Worm (Caenorhabditis elegans) whole organism, L2 larva: ENCODE measurements around the gene ptrg-1.

Source experiments
- aly-2 ChIP-seq: fragments of 150-350 bp; optimal IDR thresholded peaks from 2 replicates; lab custom pipeline; 2014; ENCODE audit warnings: missing biosample characterization, missing genetic modification characterization
- blmp-1 ChIP-seq: sonication (generic microtip); optimal IDR thresholded peaks from 2 replicates; lab custom pipeline; 2017; ENCODE audit warnings: missing genetic modification characterization, mild to moderate bottlenecking, missing compliant biosample characterization, antibody characterized with exemption, moderate library complexity; ENCODE audit not compliant: insufficient read depth
- ceh-82 ChIP-seq: fragments of 150-350 bp; optimal IDR thresholded peaks from 2 replicates; lab custom pipeline; 2014; ENCODE audit warnings: missing biosample characterization, missing genetic modification characterization
- egl-27 ChIP-seq: sonication (generic microtip); optimal IDR thresholded peaks from 3 replicates; lab custom pipeline; 2017; ENCODE audit warnings: missing biosample characterization, missing genetic modification reagents, missing genetic modification characterization
- elt-3 ChIP-seq: sonication (generic microtip); optimal IDR thresholded peaks from 2 replicates; lab custom pipeline; 2017; ENCODE audit warnings: missing biosample characterization, missing genetic modification characterization
- nhr-12 ChIP-seq: fragments of 150-350 bp; optimal IDR thresholded peaks from 2 replicates; lab custom pipeline; 2014; ENCODE audit warnings: missing biosample characterization, missing genetic modification characterization
- nhr-6 ChIP-seq: fragments of 150-350 bp; optimal IDR thresholded peaks from 2 replicates; lab custom pipeline; 2014; ENCODE audit warnings: missing biosample characterization, missing genetic modification characterization
- skn-1 ChIP-seq: sonication (generic microtip); optimal IDR thresholded peaks from 2 replicates; lab custom pipeline; 2017; ENCODE audit warnings: missing biosample characterization, missing genetic modification characterization
- sma-9 ChIP-seq, 2 experiments: fragments of 150-350 bp in 1 of 2; sonication (generic microtip) in 1 of 2; optimal IDR thresholded peaks; 2 replicates each; lab custom pipeline; 2014 to 2016; ENCODE audit warnings: missing genetic modification characterization in 2 of 2, mild to moderate bottlenecking in 1 of 2, missing biosample characterization in 1 of 2, missing compliant biosample characterization in 1 of 2, missing genetic modification reagents in 1 of 2, moderate library complexity in 1 of 2
- unc-39 ChIP-seq: fragments of 150-350 bp; optimal IDR thresholded peaks from 2 replicates; lab custom pipeline; 2014; ENCODE audit warnings: missing biosample characterization, missing genetic modification characterization
- unc-55 ChIP-seq: fragments of 150-350 bp; sonication (generic microtip); optimal IDR thresholded peaks from 3 replicates; lab custom pipeline; 2014; ENCODE audit warnings: missing biosample characterization, missing genetic modification reagents, missing genetic modification characterization
- unc-62 ChIP-seq: fragments of 150-350 bp; optimal IDR thresholded peaks from 2 replicates; lab custom pipeline; 2014; ENCODE audit warnings: missing biosample characterization, missing genetic modification reagents, missing genetic modification characterization

DNA sequence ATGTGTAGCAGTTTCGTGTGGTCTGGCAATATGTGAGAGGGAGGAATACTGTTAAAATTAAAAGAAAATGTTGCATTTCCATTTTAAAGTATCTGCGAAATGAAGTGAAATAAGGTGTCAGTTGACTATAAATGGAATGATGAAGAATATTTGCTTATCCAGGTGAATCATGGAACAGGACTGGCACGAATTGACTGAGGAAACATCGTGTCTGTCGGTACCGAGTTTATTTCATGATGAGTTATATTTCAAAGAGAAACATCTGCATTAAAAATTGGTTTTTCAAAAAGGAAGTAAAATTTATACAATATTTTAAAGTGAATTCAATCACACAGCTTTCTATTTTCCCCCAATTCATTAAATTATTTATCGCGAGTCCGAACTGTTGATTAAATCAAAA lies 33.3 kb upstream of the ptrg-1 start, which contains the start of gene F01G10.6:
- TF ChIP-seq unc-55 (GFP tag; lab: Kevin White, UChicago) (no peak), egl-27 (tag; lab: Kevin White, UChicago) (no peak), unc-39 (tag; lab: Kevin White, UChicago) (no peak), ceh-82 (no peak), aly-2 (no peak), elt-3 (tag; lab: Kevin White, UChicago) (no peak), nhr-6 (tag; lab: Kevin White, UChicago) (no peak), sma-9 (GFP tag; optimal IDR thresholded peaks at IDR 0.05; lab: Kevin White, UChicago) (no peak), sma-9 (tag; optimal IDR thresholded peaks at IDR 0.05; lab: Kevin White, UChicago) (no peak), blmp-1 (tag; lab: Kevin White, UChicago) (no peak), unc-62 (GFP tag; lab: Kevin White, UChicago) (no peak), nhr-12 (no peak), skn-1 (tag; lab: Kevin White, UChicago) (no peak)
